ENCODE assay signal across 6 worm cellular contexts in the genomic region with DNA sequence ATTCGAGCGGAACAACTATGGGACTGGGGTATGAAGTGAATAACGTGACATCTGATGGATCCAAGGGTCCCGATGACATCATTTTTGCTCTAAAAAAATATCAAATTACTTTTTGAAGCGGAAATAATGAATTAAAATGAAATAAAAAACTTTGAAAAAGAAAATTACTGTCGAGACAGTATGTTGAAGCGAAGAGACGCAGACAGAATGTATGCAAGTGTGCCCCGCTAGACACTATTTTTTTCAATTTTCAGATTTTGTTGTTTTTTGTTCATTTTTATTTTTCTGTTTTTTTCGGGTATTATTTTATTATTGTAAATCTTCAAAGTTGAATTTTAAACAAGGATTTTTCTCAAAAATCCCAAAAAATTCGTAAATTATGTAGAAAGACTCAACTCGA.
A peak's percentile ranks its signal among the peaks of the same experiment; 100 is the strongest.
TF ChIP-seq lines count a peak whose summit lies in the region.

A gene (minus strand): TSS at position 88 of the 400 bp plus-strand sequence.

TF ChIP-seq in whole organism, L1 larva, 84 proteins besides CTCF, POLR2A, EP300 and RAD21 (continues in another document):
- TF ChIP-seq dpl-1 (GFP tag; optimal IDR thresholded peaks at IDR 0.05; lab: Kevin White, UChicago) = peak in 1 of 3 experiments; percentile 30
- no peak for TF ChIP-seq ztf-11 (tag; optimal IDR thresholded peaks at IDR 0.05; lab: Kevin White, UChicago)
- TF ChIP-seq lin-14 (GFP tag; optimal IDR thresholded peaks at IDR 0.05; lab: Kevin White, UChicago) = peak; percentile 42
- peak; percentile 21 for TF ChIP-seq mep-1 (tag; optimal IDR thresholded peaks at IDR 0.05; lab: Kevin White, UChicago)
- peak; percentile 31 for TF ChIP-seq nhr-71 (tag; optimal IDR thresholded peaks at IDR 0.05; lab: Kevin White, UChicago)
- peak; percentile 6 for TF ChIP-seq nhr-20 (tag; optimal IDR thresholded peaks at IDR 0.05; lab: Kevin White, UChicago)
- TF ChIP-seq nhr-84 (tag; optimal IDR thresholded peaks at IDR 0.05; lab: Kevin White, UChicago) = no peak
- TF ChIP-seq efl-1 (optimal IDR thresholded peaks at IDR 0.05; lab: Kevin White, UChicago) = peak; percentile 25 to 26
- TF ChIP-seq efl-1 (GFP tag; optimal IDR thresholded peaks at IDR 0.05 in 1 of 2; lab: Kevin White, UChicago) = peak; percentile 39 to 85
- TF ChIP-seq ceh-82 (tag; optimal IDR thresholded peaks at IDR 0.05; lab: Kevin White, UChicago) = peak in 1 of 3 experiments; percentile 11
- TF ChIP-seq snu-23 (GFP tag; optimal IDR thresholded peaks at IDR 0.05; lab: Kevin White, UChicago) = peak; percentile 35
- peak; percentile 18 to 49 for TF ChIP-seq lsy-2 (tag; optimal IDR thresholded peaks at IDR 0.05; lab: Kevin White, UChicago)
- TF ChIP-seq lin-35 (GFP tag; optimal IDR thresholded peaks at IDR 0.05; lab: Kevin White, UChicago) = peak in 1 of 2 experiments; percentile 42
- TF ChIP-seq blmp-1 (tag; optimal IDR thresholded peaks at IDR 0.05; lab: Kevin White, UChicago) = peak; percentile 6

TF ChIP-seq in whole organism, L2 larva, 48 proteins besides CTCF, POLR2A, EP300 and RAD21:
- TF ChIP-seq C34F6.9 (tag; optimal IDR thresholded peaks at IDR 0.05; lab: Kevin White, UChicago) (peak; percentile 51), unc-55 (GFP tag; optimal IDR thresholded peaks at IDR 0.05; lab: Kevin White, UChicago) (peak; percentile 46), lin-13 (GFP tag; optimal IDR thresholded peaks at IDR 0.05; lab: Kevin White, UChicago) (no peak), blmp-1 (tag; optimal IDR thresholded peaks at IDR 0.05; lab: Kevin White, UChicago; ENCODE audit: insufficient read depth) (no peak), lsy-2 (tag; optimal IDR thresholded peaks at IDR 0.05; lab: Kevin White, UChicago) (peak in 1 of 2 experiments; percentile 35)

TF ChIP-seq in whole organism, L3 larva, 47 proteins besides CTCF, POLR2A, EP300 and RAD21:
- TF ChIP-seq fkh-10 (GFP tag; optimal IDR thresholded peaks at IDR 0.05; lab: Kevin White, UChicago) (no peak), ceh-9 (tag; optimal IDR thresholded peaks at IDR 0.05; lab: Kevin White, UChicago) (no peak), pha-4 (tag; optimal IDR thresholded peaks at IDR 0.05; lab: Kevin White, UChicago) (peak; percentile 40), lin-15B (tag; optimal IDR thresholded peaks at IDR 0.05; lab: Kevin White, UChicago) (peak; percentile 13), nhr-43 (tag; optimal IDR thresholded peaks at IDR 0.05; lab: Kevin White, UChicago; ENCODE audit: poor library complexity, severe bottlenecking) (no peak), nhr-76 (tag; optimal IDR thresholded peaks at IDR 0.05; lab: Kevin White, UChicago) (no peak), nfya-1 (tag; optimal IDR thresholded peaks at IDR 0.05; lab: Kevin White, UChicago; ENCODE audit: insufficient read depth) (peak; percentile 31)

TF ChIP-seq in whole organism, L4 larva, 104 proteins besides CTCF, POLR2A, EP300 and RAD21:
- TF ChIP-seq ZK546.5 (tag; optimal IDR thresholded peaks at IDR 0.05; lab: Kevin White, UChicago) = no peak
- peak; percentile 56 for TF ChIP-seq lin-38 (GFP tag; IDR thresholded peaks at IDR 0.05; lab: Robert Waterston, UW)
TF ChIP-seq in whole organism, L4 larva: peak in this region for 1.

TF ChIP-seq in whole organism, mixed stage, embryonic, 35 proteins besides CTCF, POLR2A, EP300 and RAD21:
- peak; percentile 55 for TF ChIP-seq mep-1 (tag; optimal IDR thresholded peaks at IDR 0.05; lab: Kevin White, UChicago)
- TF ChIP-seq ztf-11 (tag; optimal IDR thresholded peaks at IDR 0.05; lab: Kevin White, UChicago) = no peak
- no peak for TF ChIP-seq sptf-1 (tag; optimal IDR thresholded peaks at IDR 0.05; lab: Kevin White, UChicago)
TF ChIP-seq in whole organism, mixed stage, embryonic: peak in this region for 1.

TF ChIP-seq in whole organism, young adult, 124 proteins besides CTCF, POLR2A, EP300 and RAD21:
- TF ChIP-seq snpc-3.4 (tag; optimal IDR thresholded peaks at IDR 0.05; lab: Kevin White, UChicago) (peak; percentile 10), ztf-3 (GFP tag; optimal IDR thresholded peaks at IDR 0.05; lab: Kevin White, UChicago) (no peak), egl-18 (GFP tag; IDR thresholded peaks at IDR 0.05; lab: Robert Waterston, UW) (no peak), ekl-4 (GFP tag; IDR thresholded peaks at IDR 0.05; lab: Robert Waterston, UW) (no peak), bed-1 (GFP tag; IDR thresholded peaks at IDR 0.05; lab: Robert Waterston, UW) (no peak), hmg-1.2 (GFP tag; IDR thresholded peaks at IDR 0.05; lab: Robert Waterston, UW) (peak; percentile 96), lin-35 (GFP tag; optimal IDR thresholded peaks at IDR 0.05; lab: Kevin White, UChicago) (no peak), lin-54 (GFP tag; optimal IDR thresholded peaks at IDR 0.05; lab: Kevin White, UChicago) (no peak), attf-3 (GFP tag; conservative IDR thresholded peaks at IDR 0.05; lab: Robert Waterston, UW) (no peak), ama-1 (optimal IDR thresholded peaks at IDR 0.05; lab: Kevin White, UChicago) (no peak), ama-1 (GFP tag; optimal IDR thresholded peaks at IDR 0.05; lab: Kevin White, UChicago) (no peak), ceh-40 (GFP tag; IDR thresholded peaks at IDR 0.05; lab: Robert Waterston, UW) (no peak), snpc-4 (GFP tag; optimal IDR thresholded peaks at IDR 0.05; lab: Kevin White, UChicago) (no peak), snpc-4 (tag; optimal IDR thresholded peaks at IDR 0.05; lab: Kevin White, UChicago) (no peak)
